Worm (Caenorhabditis elegans): ENCODE measurements around the gene Y73B6BL.14.

Y73B6BL.14 gene

ce11 chrIV:6321667-6322066, 21.1 kb downstream of the Y73B6BL.14 start, which contains the start of gene Y73B6BL.29 (continued):
- TF ChIP-seq dpff-1 (tag; optimal IDR thresholded peaks at IDR 0.05) (no peak), Y67H2A.10 (GFP tag; conservative IDR thresholded peaks at IDR 0.05) (no peak), ztf-3 (GFP tag; optimal IDR thresholded peaks at IDR 0.05) (no peak), die-1 (tag; optimal IDR thresholded peaks at IDR 0.05) (no peak), F10E7.11 (tag; optimal IDR thresholded peaks at IDR 0.05) (peak; percentile 61), efl-1 (GFP tag; optimal IDR thresholded peaks at IDR 0.05) (peak; percentile 74), bed-2 (GFP tag; IDR thresholded peaks at IDR 0.05) (peak; percentile 88), ztf-22 (GFP tag; optimal IDR thresholded peaks at IDR 0.05) (no peak), ceh-27 (GFP tag; optimal IDR thresholded peaks at IDR 0.05) (peak; percentile 96), egl-44 (GFP tag; IDR thresholded peaks at IDR 0.05) (no peak), nfyb-1 (GFP tag; IDR thresholded peaks at IDR 0.05) (peak; percentile 63), tlf-1 (GFP tag; optimal IDR thresholded peaks at IDR 0.05) (peak; percentile 69), him-1 (tag; optimal IDR thresholded peaks at IDR 0.05) (peak; percentile 45), snpc-3.4 (tag; optimal IDR thresholded peaks at IDR 0.05) (peak; percentile 5), ets-4 (GFP tag; optimal IDR thresholded peaks at IDR 0.05) (no peak), let-526 (GFP tag; IDR thresholded peaks at IDR 0.05) (no peak), rpc-1 (optimal IDR thresholded peaks at IDR 0.05) (no peak), rpc-1 (tag; optimal IDR thresholded peaks at IDR 0.05) (no peak), nhr-120 (GFP tag; IDR thresholded peaks at IDR 0.05) (no peak), repo-1 (tag; optimal IDR thresholded peaks at IDR 0.05) (peak; percentile 35), madf-6 (GFP tag; IDR thresholded peaks at IDR 0.05) (peak; percentile 69), Y53F4B.3 (GFP tag; IDR thresholded peaks at IDR 0.05) (no peak), zfh-2 (GFP tag; conservative IDR thresholded peaks at IDR 0.05) (no peak), hlh-26 (GFP tag; conservative IDR thresholded peaks at IDR 0.05) (no peak), ama-1 (optimal IDR thresholded peaks at IDR 0.05) (no peak), ama-1 (GFP tag; optimal IDR thresholded peaks at IDR 0.05) (peak in 1 of 2 experiments; percentile 69), snpc-4 (GFP tag; optimal IDR thresholded peaks at IDR 0.05) (peak; percentile 74), snpc-4 (tag; optimal IDR thresholded peaks at IDR 0.05) (peak; percentile 54 to 87 (median 78)), ceh-40 (GFP tag; IDR thresholded peaks at IDR 0.05) (0 out of 2 replicates have a peak, but pooled peaks have one; percentile 43), ZK185.1 (tag; optimal IDR thresholded peaks at IDR 0.05; ENCODE audit: poor library complexity, severe bottlenecking) (peak; percentile 97), lir-1 (GFP tag; conservative IDR thresholded peaks at IDR 0.05) (peak; percentile 90), fkh-3 (tag; optimal IDR thresholded peaks at IDR 0.05) (no peak), mcd-1 (GFP tag; IDR thresholded peaks at IDR 0.05) (peak; percentile 81), sptf-2 (GFP tag; optimal IDR thresholded peaks at IDR 0.05) (no peak), dox-1 (GFP tag; IDR thresholded peaks at IDR 0.05) (peak; percentile 78), nhr-179 (tag; optimal IDR thresholded peaks at IDR 0.05) (no peak), ekl-4 (GFP tag; IDR thresholded peaks at IDR 0.05) (peak; percentile 85), nhr-27 (tag; optimal IDR thresholded peaks at IDR 0.05) (no peak), let-607 (tag; optimal IDR thresholded peaks at IDR 0.05) (peak; percentile 23 to 80), sdz-38 (tag; optimal IDR thresholded peaks at IDR 0.05) (no peak), rcor-1 (GFP tag; IDR thresholded peaks at IDR 0.05) (peak; percentile 83), ztf-25 (GFP tag; IDR thresholded peaks at IDR 0.05) (peak; percentile 78), T07F8.4 (tag; optimal IDR thresholded peaks at IDR 0.05) (no peak), B0019.2 (GFP tag; conservative IDR thresholded peaks at IDR 0.05) (0 out of 2 replicates have a peak, but pooled peaks have one; percentile 26), attf-3 (GFP tag; conservative IDR thresholded peaks at IDR 0.05) (peak; percentile 53), lin-26 (GFP tag; IDR thresholded peaks at IDR 0.05) (no peak), egl-18 (GFP tag; IDR thresholded peaks at IDR 0.05) (no peak), bed-1 (GFP tag; IDR thresholded peaks at IDR 0.05) (0 out of 2 replicates have a peak, but pooled peaks have one; percentile 63), ceh-91 (GFP tag; IDR thresholded peaks at IDR 0.05) (peak; percentile 64; the same call in 1 of the 2 replicates), Y56A3A.18 (GFP tag; IDR thresholded peaks at IDR 0.05) (no peak)
